Worm (Caenorhabditis elegans) whole organism, L4/young adult: ENCODE measurements around the gene F22E5.22.
"Not testable (repeated sequence)": the region's sequence is repeated elsewhere in the genome, so short reads cannot be mapped to it uniquely, and the experiment has no call there.

Experiments
- dao-5 ChIP-seq: sonication (generic microtip); optimal IDR thresholded peaks from 2 replicates; lab custom pipeline; 2016; ENCODE audit warnings: missing genotype, missing genetic modification characterization, moderate library complexity, missing compliant biosample characterization
- him-1 ChIP-seq: sonication (generic microtip); optimal IDR thresholded peaks from 2 replicates; lab custom pipeline; 2016; ENCODE audit warnings: missing genotype, missing genetic modification reagents, missing genetic modification characterization, missing compliant biosample characterization

DNA sequence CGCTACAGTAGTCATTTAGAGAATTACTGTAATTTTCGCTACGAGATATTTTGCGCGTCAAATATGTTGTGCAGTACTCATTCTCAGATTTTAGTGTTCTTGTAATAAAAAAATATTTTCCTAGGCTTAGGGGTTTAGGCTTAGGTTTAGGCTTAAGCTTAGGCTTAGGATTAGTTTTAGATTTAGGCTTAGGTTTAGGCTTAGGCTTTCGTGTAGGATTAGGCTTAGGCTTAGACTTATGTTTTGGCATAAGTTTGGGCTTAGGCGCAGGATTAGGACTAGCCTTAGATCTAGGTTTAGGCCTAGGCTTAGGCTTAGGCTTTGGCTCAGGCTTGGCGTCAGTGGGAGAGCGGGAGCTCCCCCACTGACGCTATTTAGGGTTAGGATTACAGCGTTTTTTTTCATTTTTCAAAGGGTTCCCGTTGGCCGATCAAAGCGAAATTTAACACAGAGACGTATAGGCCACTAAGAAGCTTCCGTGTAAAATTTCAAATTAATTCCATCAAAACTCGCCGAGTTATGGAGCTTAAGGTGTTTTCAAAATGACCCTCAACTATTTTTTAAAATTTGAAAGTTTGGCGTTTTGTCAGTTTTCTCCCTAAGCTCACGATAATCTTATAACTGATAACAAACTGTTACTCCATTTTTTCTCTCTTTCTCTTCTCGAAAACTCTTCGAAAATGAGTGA is 26.2 kb upstream of the F22E5.22 start, which contains the start of gene F22E5.8:
- TF ChIP-seq him-1 (tag; lab: Kevin White, UChicago); dao-5: not testable (repeated sequence)
